Worm (Caenorhabditis elegans): ENCODE data around the gene K06B4.15.
"Not testable (repeated sequence)": the region's sequence is repeated elsewhere in the genome, so short reads cannot be mapped to it uniquely, and the experiment has no call there.

K06B4.15 gene

DNA sequence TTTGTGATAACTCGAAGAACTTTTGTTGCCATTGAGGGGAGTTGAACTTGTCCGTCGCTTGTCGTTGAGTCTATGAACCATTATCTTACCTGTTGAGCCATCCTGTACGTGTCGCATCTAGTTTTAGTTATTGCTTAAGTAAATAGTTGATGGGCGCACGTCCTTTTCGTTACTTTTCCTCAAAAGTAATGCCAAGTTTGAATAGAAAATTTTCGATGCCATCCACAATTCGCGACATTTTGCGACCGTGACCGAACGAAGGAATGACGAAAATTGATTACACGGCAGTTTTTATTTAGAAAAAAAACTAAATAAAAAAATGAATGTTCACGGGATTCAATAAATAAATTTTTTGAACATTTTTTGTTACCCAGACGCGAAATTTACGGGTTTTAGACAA, 2.0 kb upstream of the K06B4.15 start, which contains the start of gene F53E4.1:
Gene F53E4.1 (minus strand): TSS at position 101 of the 400 bp plus-strand sequence.
- TF ChIP-seq unc-62 (GFP tag; optimal IDR thresholded peaks at IDR 0.05), result not testable (repeated sequence)

- TF ChIP-seq unc-62 (GFP tag; optimal IDR thresholded peaks at IDR 0.05), result no peak
Measured at ce11 chrV:15668870-15669269, 1.4 kb upstream of the K06B4.15 start, which contains the start of gene K06B4.4. Gene K06B4.4, plus strand, starts transcription at chrV:15669170.

- no peak for TF ChIP-seq unc-62 (GFP tag; optimal IDR thresholded peaks at IDR 0.05)
Measured at ce11 chrV:15673707-15674106, 3.5 kb downstream of the K06B4.15 start, which contains the start of gene nhr-51. Gene nhr-51, plus strand, starts transcription at chrV:15674007.

DNA sequence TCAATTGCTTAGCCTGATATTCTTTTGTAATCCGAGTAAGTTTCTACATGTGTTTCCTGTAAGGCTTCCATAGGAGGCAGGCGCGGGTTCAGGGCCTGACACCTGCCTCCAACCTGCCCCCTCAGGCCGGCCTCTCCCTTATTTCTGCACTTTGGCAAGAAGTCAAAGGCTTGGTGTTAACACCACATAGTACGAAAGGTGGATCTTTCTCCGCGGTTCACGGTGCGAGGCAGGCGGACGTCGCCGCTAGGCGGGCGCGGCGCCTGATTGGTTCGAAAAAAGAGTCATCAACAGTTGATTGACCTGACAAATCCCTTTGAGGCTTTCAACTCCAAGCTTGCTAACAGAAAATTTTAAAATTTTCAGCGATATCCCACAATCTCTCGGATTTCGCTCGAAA, 4.7 kb downstream of the K06B4.15 start:
- no peak for TF ChIP-seq unc-62 (GFP tag; optimal IDR thresholded peaks at IDR 0.05)

ce11 chrV:15677222-15677621, 7.0 kb downstream of the K06B4.15 start, which contains the start of gene nhr-52:
Gene nhr-52, plus strand, starts transcription at chrV:15677522.
- no peak for TF ChIP-seq unc-62 (GFP tag; optimal IDR thresholded peaks at IDR 0.05)

DNA sequence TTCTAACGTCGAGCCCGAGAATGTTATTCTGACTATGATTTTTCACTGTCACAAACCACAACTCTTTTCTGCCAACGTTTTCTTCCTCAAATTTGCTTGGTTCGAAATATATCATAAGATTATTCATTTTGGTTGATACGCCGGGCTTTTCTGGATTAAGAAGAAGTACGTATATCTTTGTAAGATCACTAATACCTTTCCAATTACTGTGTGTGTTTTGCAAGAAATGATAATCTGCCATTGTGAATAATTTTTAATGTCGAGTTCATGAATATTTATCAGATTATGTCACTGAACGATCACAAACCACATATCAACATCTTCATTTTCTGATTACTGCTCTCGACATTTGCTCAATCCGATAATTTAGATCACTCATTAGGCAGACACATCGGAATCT, 15.4 kb downstream of the K06B4.15 start, which contains the start of gene nhr-196:
Gene nhr-196 (plus strand): TSS at position 118 of the 400 bp plus-strand sequence.
- TF ChIP-seq unc-62 (GFP tag; optimal IDR thresholded peaks at IDR 0.05), result no peak

DNA sequence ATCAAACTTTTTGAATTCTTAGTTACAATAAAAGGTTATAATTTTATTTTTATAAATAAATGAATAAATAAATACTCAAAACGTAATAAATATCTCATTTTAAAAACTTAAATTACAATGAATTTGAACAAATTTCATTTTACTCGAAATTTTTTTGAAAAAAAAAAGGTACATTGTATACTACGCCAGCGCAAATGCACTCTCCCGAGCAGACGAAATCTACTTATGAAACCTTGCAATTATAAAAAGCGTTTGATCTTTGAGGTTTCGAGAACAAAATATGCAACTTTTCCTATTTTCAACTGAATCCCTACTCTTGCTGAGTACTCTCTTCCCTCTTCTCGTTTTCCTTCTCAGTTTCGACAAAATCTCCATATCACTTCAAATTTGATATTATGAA, 17.4 kb downstream of the K06B4.15 start, which contains the start of gene nhr-197:
Gene nhr-197 (plus strand): TSS at position 301 of the 400 bp plus-strand sequence.
- no peak for TF ChIP-seq unc-62 (GFP tag; optimal IDR thresholded peaks at IDR 0.05)

- no peak for TF ChIP-seq unc-62 (GFP tag; optimal IDR thresholded peaks at IDR 0.05)
Measured at ce11 chrV:15689952-15690351, 19.7 kb downstream of the K06B4.15 start, which contains the start of gene nhr-268. Gene nhr-268, plus strand, starts transcription at chrV:15690252.

DNA sequence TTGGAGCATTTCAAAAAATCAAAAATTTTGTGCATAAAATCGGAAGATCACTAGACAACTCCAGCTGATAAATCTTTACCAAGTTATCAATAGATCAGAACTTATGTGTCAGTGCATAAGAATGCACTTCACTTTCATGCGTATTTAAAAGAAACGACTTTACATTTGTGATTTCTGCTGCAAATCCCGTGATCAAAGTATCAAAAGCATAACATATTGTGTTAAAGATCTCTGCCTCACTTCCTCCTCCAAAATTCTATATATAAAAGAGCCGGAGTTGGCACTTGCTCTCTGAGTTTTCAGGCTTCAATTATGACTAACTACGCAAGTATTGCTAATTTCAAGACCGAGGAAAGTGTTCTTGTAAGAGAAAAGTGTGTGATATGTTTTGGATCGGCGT, 23.4 kb downstream of the K06B4.15 start, which contains the start of gene nhr-198:
Gene nhr-198 (plus strand): TSS at position 313 of the 400 bp plus-strand sequence.
- TF ChIP-seq unc-62 (GFP tag; optimal IDR thresholded peaks at IDR 0.05), result no peak

ce11 chrV:15698099-15698498, 27.9 kb downstream of the K06B4.15 start, which contains the start of gene srx-29:
Gene srx-29, minus strand, starts transcription at chrV:15698199.
- TF ChIP-seq unc-62 (GFP tag; optimal IDR thresholded peaks at IDR 0.05), result no peak

- TF ChIP-seq unc-62 (GFP tag; optimal IDR thresholded peaks at IDR 0.05), result no peak
Measured at ce11 chrV:15699799-15700198, 29.6 kb downstream of the K06B4.15 start, which contains the start of gene nhr-199. Gene nhr-199, minus strand, starts transcription at chrV:15699899.

DNA sequence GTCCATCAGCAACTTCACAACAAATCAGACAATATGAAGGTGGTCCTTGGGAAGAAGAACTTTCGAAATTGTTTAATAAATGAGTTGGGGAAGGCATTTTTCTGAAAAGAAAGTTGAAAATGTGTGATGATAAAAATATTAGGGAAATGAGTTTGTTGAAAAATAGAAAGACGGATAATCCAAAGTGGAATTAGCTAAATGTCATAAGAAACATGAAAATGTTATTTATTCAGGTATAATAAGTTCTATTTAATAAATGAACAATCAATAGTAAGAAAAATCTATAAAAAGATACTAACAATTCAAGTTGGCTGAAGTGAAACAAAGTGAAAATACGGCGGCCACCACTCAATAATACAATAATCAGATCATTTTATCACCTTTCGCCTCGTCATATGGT, 32.0 kb downstream of the K06B4.15 start, which contains the start of gene nhr-53:
Gene nhr-53 (minus strand): TSS at position 101 of the 400 bp plus-strand sequence.
- no peak for TF ChIP-seq unc-62 (GFP tag; optimal IDR thresholded peaks at IDR 0.05)

- TF ChIP-seq unc-62 (GFP tag; optimal IDR thresholded peaks at IDR 0.05), result no peak
Measured at ce11 chrV:15704745-15705144, 34.5 kb downstream of the K06B4.15 start, which contains the start of gene twk-34. Gene twk-34, plus strand, starts transcription at chrV:15704960.

DNA sequence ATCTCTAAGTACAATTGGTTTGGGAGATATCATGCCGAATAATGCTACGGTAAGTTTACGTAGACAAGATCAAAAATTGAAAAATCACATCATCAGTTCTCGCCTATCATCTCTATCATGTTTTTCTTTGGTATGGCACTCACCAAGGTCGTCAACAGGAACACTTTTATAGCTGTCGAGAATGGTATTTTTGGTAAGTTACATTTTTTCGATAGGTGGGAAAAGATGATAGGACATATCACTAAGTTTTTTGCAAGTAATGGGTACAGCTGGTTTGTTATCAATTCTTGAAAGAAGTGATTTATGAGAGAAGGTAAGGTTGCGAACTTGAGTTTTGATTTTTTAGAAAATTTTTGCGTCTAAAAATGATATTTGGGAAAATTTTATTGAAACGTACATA, 37.7 kb downstream of the K06B4.15 start:
- no peak for TF ChIP-seq unc-62 (GFP tag; optimal IDR thresholded peaks at IDR 0.05)

DNA sequence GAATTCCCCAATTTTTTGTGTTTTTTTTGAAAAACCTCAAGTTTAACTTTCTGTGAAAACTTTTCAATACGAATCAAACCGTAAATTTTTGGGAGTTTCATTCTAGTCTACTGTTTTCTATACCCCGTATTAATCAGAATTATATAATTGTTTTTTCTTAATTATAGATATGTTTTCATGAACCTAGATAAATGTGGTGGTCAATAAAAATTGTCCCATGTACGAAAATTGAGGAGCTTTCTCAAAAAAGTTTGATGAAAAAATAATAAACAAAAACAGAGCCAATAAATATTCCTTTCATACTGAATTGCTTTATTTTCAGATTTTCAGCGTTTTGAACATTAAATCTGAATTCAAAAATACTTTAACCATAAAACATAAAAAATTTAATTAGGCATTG, 40.2 kb downstream of the K06B4.15 start, which contains the start of gene Y6E2A.1:
Gene Y6E2A.1 (minus strand): TSS at position 101 of the 400 bp plus-strand sequence.
- no peak for TF ChIP-seq unc-62 (GFP tag; optimal IDR thresholded peaks at IDR 0.05)

DNA sequence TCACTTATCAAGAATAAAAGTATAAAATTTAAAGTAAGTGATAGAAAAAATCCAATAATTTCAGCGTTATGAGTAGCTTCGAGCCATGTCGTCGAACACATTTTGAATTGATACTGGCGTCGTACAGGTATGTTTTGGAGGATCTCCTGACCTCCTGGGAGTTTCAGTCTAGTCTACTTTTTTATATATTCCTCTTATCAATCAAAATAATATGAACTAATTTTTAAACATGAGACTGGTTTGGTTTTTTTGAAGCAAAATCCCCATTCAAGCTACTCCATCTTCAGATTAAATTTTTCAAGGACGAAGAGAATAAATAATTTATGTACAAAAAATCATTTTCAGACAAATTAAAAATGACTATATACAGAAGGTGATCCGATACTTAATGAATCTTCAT, 41.7 kb downstream of the K06B4.15 start, which contains the start of gene str-101:
Gene str-101 (minus strand): TSS at position 101 of the 400 bp plus-strand sequence.
- no peak for TF ChIP-seq unc-62 (GFP tag; optimal IDR thresholded peaks at IDR 0.05)

ce11 chrV:15712385-15712784, 42.1 kb downstream of the K06B4.15 start:
- TF ChIP-seq unc-62 (GFP tag; optimal IDR thresholded peaks at IDR 0.05), result no peak

Measured in whole organism, dauer.